Fruit fly (Drosophila melanogaster) Kc167 (cell line): Measurements from ENCODE around the gene p.

ENCODE experiments used
- Myc ChIP-seq: fragments of >200 bp; optimal IDR thresholded peaks from 2 replicates; lab custom pipeline; 2017; ENCODE audit warnings: missing external identifiers
- Sin3A ChIP-seq: fragments of >200 bp; optimal IDR thresholded peaks from 2 replicates; lab custom pipeline; 2018; ENCODE audit warnings: missing external identifiers
- h ChIP-seq: fragments of >200 bp; optimal IDR thresholded peaks from 3 replicates; lab custom pipeline; 2018; ENCODE audit warnings: missing external identifiers
- insv ChIP-seq: fragments of >200 bp; optimal IDR thresholded peaks from 3 replicates; lab custom pipeline; 2018; ENCODE audit warnings: missing external identifiers
- psq ChIP-seq: fragments of >200 bp; optimal IDR thresholded peaks from 2 replicates; lab custom pipeline; 2017; ENCODE audit warnings: missing external identifiers
- ttk ChIP-seq: sonication (Bioruptor generic); optimal IDR thresholded peaks from 2 replicates; lab custom pipeline; 2017; ENCODE audit warnings: missing external identifiers

p gene

DNA sequence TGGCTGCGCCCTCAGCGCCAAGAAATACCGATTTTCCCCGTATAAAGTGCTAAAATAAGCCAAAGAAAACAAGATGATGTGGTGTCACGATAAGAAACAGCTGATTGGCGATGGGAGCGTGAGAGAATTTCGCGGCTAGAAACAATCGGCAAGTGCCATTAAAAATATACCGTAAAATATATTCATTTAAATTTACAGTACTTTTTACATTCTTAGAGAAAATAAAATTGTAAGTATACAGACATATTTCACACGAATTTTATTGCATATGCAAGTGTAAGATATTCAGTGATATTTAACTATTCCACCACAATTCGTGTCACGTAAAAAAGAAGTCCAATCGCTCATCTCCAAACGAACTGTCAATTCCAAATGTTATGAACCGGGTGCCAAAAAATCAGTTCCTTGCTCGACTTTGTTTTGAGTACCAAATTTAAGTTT lies 6.1 kb upstream of the p start, which contains the start of the genes Unc50, CG11755 and CG8043:
TSS of gene Unc50 (minus strand) at position 54 of the 441 bp plus-strand sequence.
TSS of gene CG11755 (plus strand) at position 356 of the 441 bp plus-strand sequence.
TSS of gene CG8043 (plus strand) at position 356 of the 441 bp plus-strand sequence.
- TF ChIP-seq psq: no peak

DNA sequence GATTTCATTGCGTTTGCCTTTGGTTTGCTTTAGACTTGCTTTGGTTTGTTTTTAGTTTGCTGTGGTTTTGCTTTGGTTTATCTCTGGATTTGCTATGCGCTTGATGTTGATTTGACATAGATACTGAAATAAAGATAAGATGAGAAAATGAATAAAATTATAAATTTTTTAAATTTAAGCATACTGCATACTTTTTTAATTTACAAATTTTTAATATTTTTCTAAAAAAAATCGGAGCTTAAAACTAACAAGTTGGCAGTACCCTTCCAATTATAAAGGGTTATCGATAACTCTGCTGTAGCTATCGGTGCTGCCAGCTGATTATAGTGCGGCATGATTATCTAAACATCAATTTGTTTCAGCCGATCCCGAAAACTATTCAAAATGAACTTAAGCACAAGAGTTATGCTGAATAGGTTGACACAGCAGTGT lies 3.3 kb upstream of the p start, which contains the start of gene mRpL19:
TSS of gene mRpL19 (plus strand) at position 307 of the 432 bp plus-strand sequence.
- TF ChIP-seq insv (lab: Kevin White, UChicago) (no peak), h (lab: Kevin White, UChicago) (no peak), Sin3A (lab: Kevin White, UChicago) (no peak), Myc (lab: Kevin White, UChicago) (no peak), psq (no peak), ttk (lab: Kevin White, UChicago) (no peak)

- TF ChIP-seq h (lab: Kevin White, UChicago): no peak
- no peak for TF ChIP-seq Sin3A (lab: Kevin White, UChicago)
- no peak for TF ChIP-seq insv (lab: Kevin White, UChicago)
Observed at dm6 chr3R:8669900-8670528, 470 bp downstream of the p start.

- TF ChIP-seq Sin3A (lab: Kevin White, UChicago): no peak
- no peak for TF ChIP-seq Myc (lab: Kevin White, UChicago)
- TF ChIP-seq psq: no peak
- no peak for TF ChIP-seq ttk (lab: Kevin White, UChicago)
Observed at dm6 chr3R:8669029-8669707, 1.3 kb downstream of the p start.

- TF ChIP-seq Myc (lab: Kevin White, UChicago): no peak
- TF ChIP-seq psq: no peak
- TF ChIP-seq ttk (lab: Kevin White, UChicago): no peak
- no peak for TF ChIP-seq insv (lab: Kevin White, UChicago)
Observed at dm6 chr3R:8668024-8668856, 2.2 kb downstream of the p start.

DNA sequence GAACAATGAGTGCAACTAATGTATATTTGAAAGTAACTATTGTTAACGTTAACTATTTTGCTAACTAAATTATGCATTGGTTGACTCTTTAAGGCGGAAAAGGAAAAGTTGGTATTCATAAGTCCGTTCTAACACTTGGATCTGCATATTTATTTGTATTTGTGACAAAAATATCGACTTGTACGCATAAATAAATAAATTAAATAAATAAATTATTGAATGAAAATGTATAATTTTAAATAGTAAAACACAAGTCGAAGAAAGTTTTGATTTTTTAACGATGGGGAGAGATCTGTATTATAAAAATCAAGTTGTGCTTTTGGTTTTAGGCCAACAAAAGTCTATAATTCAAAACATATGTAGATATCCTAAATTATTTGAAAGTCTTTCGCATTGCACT lies 2.9 kb downstream of the p start, which contains the start of gene CG8036:
TSS of gene CG8036 (plus strand) at position 301 of the 400 bp plus-strand sequence.
- no peak for TF ChIP-seq h (lab: Kevin White, UChicago)
- no peak for TF ChIP-seq psq
- TF ChIP-seq Sin3A (lab: Kevin White, UChicago): no peak
- TF ChIP-seq ttk (lab: Kevin White, UChicago): no peak
- no peak for TF ChIP-seq Myc (lab: Kevin White, UChicago)
- no peak for TF ChIP-seq insv (lab: Kevin White, UChicago)

- TF ChIP-seq h (lab: Kevin White, UChicago) (no peak), Myc (lab: Kevin White, UChicago) (no peak), insv (lab: Kevin White, UChicago) (no peak), ttk (lab: Kevin White, UChicago) (no peak), Sin3A (lab: Kevin White, UChicago) (no peak), psq (no peak)
Observed at dm6 chr3R:8664699-8665340, 5.7 kb downstream of the p start.

- TF ChIP-seq Myc (lab: Kevin White, UChicago): no peak
- TF ChIP-seq ttk (lab: Kevin White, UChicago): no peak
- TF ChIP-seq Sin3A (lab: Kevin White, UChicago): no peak
- TF ChIP-seq h (lab: Kevin White, UChicago): no peak
- no peak for TF ChIP-seq psq
- TF ChIP-seq insv (lab: Kevin White, UChicago): no peak
Observed at dm6 chr3R:8663668-8664283, 6.7 kb downstream of the p start, which contains the start of gene CG8032. TSS of gene CG8032 (plus strand) at chr3R:8664115.

DNA sequence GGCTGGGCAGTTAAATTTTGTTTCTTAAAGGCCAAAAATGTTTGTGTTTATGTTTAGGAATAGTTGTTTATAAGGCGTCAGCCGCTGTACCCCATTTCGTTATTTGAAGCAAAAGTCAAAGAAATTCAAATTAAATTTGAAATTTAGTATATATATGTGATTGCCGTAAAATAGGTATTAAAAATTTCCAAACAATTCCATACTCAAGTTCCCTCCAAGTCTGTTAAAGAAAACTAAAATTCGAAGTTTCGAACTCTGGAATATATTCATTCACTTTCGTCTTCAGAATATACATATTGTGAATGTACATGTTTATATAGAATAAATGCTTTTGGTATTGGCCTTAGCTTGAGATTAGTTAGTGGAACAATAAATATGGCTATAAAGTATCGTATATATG lies 9.8 kb downstream of the p start, which contains the start of gene bel:
TSS of gene bel (minus strand) at position 101 of the 400 bp plus-strand sequence.
- TF ChIP-seq Sin3A (lab: Kevin White, UChicago) (no peak), psq (no peak), h (lab: Kevin White, UChicago) (no peak), Myc (lab: Kevin White, UChicago) (no peak), insv (lab: Kevin White, UChicago) (no peak), ttk (lab: Kevin White, UChicago) (no peak)

dm6 chr3R:8659907-8660660 lies 10.4 kb downstream of the p start:
- TF ChIP-seq Myc (lab: Kevin White, UChicago) (no peak), h (lab: Kevin White, UChicago) (no peak), Sin3A (lab: Kevin White, UChicago) (no peak), insv (lab: Kevin White, UChicago) (no peak), psq (no peak), ttk (lab: Kevin White, UChicago) (no peak)
